Worm (Caenorhabditis elegans) whole organism, L4/young adult: ENCODE results near the gene ins-23.

Source experiments
- W03F9.2 ChIP-seq: fragments of 150-350 bp; optimal IDR thresholded peaks from 2 replicates; lab custom pipeline; 2014; ENCODE audit warnings: missing biosample characterization, missing genetic modification characterization
- dao-5 ChIP-seq: sonication (generic microtip); optimal IDR thresholded peaks from 2 replicates; lab custom pipeline; 2016; ENCODE audit warnings: missing genotype, missing genetic modification characterization, moderate library complexity, missing compliant biosample characterization
- him-1 ChIP-seq: sonication (generic microtip); optimal IDR thresholded peaks from 2 replicates; lab custom pipeline; 2016; ENCODE audit warnings: missing genotype, missing genetic modification reagents, missing genetic modification characterization, missing compliant biosample characterization

ce11 chrIII:10049682-10050081 lies 21.6 kb downstream of the ins-23 start, which contains the start of gene T16G12.1:
- TF ChIP-seq W03F9.2 (no peak), him-1 (tag; lab: Kevin White, UChicago) (no peak), dao-5 (tag; lab: Kevin White, UChicago) (no peak)
